Worm (Caenorhabditis elegans): ENCODE measurements around the gene glb-22.
A peak's percentile ranks its signal among the peaks of the same experiment; 100 is the strongest.

glb-22 gene

DNA sequence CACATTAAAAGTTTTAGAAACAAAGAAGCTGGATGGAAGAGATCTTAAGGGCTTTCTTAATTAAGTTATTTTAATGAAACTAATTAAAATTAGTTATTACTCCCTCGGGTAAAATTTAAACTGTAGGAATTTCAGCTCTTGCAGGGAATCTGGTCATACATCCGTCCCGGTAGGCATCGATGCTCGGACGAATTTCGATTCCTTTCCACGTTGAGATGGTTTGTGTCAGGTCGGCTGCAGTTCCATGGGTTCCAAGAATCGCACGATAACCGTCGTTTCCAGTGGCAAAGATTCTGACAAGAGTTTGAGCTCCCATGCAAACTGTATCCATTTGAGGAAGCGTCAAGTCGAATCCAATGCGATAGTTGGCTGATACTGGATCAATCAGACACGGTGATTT lies 10.7 kb downstream of the glb-22 start:
- TF ChIP-seq ceh-48 (tag; optimal IDR thresholded peaks at IDR 0.05): no peak
- no peak for TF ChIP-seq ceh-2 (tag; optimal IDR thresholded peaks at IDR 0.05)

DNA sequence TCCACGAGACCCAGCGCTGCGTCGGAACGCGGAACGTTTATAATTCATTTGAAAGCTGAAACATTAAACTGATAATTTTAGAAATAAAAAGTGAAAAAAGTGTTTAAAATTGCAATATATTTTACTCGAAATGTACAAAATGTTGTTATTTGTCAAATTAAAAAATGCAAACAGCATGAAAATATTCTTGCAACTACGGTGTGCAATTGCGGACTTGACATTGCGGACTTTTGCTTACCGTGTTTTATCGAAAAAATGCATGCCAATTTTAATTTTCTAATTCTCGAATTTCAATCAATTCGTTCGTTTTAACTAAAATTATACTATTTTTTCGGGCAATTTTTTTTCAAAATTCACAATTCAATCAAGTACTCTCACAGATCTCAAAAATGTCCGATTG lies 12.1 kb downstream of the glb-22 start, which contains the start of the genes R11H6.5 and ccnk-1:
TSS of gene R11H6.5 (minus strand) at position 55 of the 400 bp plus-strand sequence.
TSS of gene ccnk-1 (plus strand) at position 381 of the 400 bp plus-strand sequence.
- TF ChIP-seq tbx-2 (tag; optimal IDR thresholded peaks at IDR 0.05) (peak; percentile 17), nfya-1 (tag; optimal IDR thresholded peaks at IDR 0.05) (peak; percentile 71), elt-2 (tag; optimal IDR thresholded peaks at IDR 0.05) (no peak), pat-9 (tag; optimal IDR thresholded peaks at IDR 0.05) (no peak), T23F11.4 (GFP tag; optimal IDR thresholded peaks at IDR 0.05) (no peak), pha-2 (tag; optimal IDR thresholded peaks at IDR 0.05) (no peak), ahr-1 (tag; optimal IDR thresholded peaks at IDR 0.05) (no peak), ceh-9 (tag; optimal IDR thresholded peaks at IDR 0.05) (no peak), pha-4 (tag; optimal IDR thresholded peaks at IDR 0.05) (no peak)

DNA sequence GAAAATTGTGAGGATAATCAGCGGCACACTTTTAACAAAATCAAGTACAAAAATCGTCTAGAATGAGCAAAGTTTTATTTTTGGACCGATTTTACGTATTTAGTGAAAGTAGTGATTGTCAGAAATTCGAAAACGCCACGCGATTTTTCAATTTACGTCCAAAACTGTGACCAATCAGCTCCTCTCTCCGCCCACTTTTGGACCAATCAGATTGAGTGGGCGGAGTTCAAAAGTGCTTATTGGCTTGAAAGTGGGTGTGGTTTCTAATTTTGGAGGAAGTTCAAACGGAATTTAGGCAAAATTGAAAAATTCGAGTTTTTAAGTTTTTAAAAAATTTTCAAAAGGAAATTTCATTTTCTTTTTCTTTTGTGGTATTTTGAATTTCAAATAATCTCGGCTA lies 14.4 kb downstream of the glb-22 start:
- no peak for TF ChIP-seq Y22D7AL.16 (tag; optimal IDR thresholded peaks at IDR 0.05)
- TF ChIP-seq nfya-1 (tag; optimal IDR thresholded peaks at IDR 0.05): peak; percentile 87
- no peak for TF ChIP-seq madf-2 (tag; optimal IDR thresholded peaks at IDR 0.05)
- no peak for TF ChIP-seq zip-5 (tag; optimal IDR thresholded peaks at IDR 0.05)

ce11 chrV:14615671-14616070 lies 15.6 kb downstream of the glb-22 start:
- TF ChIP-seq ceh-34 (tag; optimal IDR thresholded peaks at IDR 0.05) (no peak), F13H6.1 (tag; optimal IDR thresholded peaks at IDR 0.05) (no peak), pqm-1 (tag; optimal IDR thresholded peaks at IDR 0.05) (no peak), unc-86 (tag; optimal IDR thresholded peaks at IDR 0.05) (no peak), ceh-45 (GFP tag; IDR thresholded peaks at IDR 0.05) (no peak), fkh-6 (tag; optimal IDR thresholded peaks at IDR 0.05) (no peak), nhr-232 (tag; optimal IDR thresholded peaks at IDR 0.05) (no peak), unc-42 (tag; optimal IDR thresholded peaks at IDR 0.05) (no peak), hlh-8 (tag; optimal IDR thresholded peaks at IDR 0.05) (no peak), sox-4 (tag; optimal IDR thresholded peaks at IDR 0.05) (no peak), ceh-18 (tag; optimal IDR thresholded peaks at IDR 0.05) (no peak), ceh-22 (tag; optimal IDR thresholded peaks at IDR 0.05) (no peak), ceh-14 (tag; optimal IDR thresholded peaks at IDR 0.05) (no peak), unc-3 (GFP tag; conservative IDR thresholded peaks at IDR 0.05) (no peak), unc-3 (tag; optimal IDR thresholded peaks at IDR 0.05) (no peak), ahr-1 (tag; optimal IDR thresholded peaks at IDR 0.05) (no peak), odd-2 (tag; optimal IDR thresholded peaks at IDR 0.05) (no peak), ztf-16 (tag; optimal IDR thresholded peaks at IDR 0.05) (no peak), nhr-11 (tag; optimal IDR thresholded peaks at IDR 0.05) (no peak), ceh-2 (tag; optimal IDR thresholded peaks at IDR 0.05) (no peak), tbx-2 (tag; optimal IDR thresholded peaks at IDR 0.05) (no peak)

DNA sequence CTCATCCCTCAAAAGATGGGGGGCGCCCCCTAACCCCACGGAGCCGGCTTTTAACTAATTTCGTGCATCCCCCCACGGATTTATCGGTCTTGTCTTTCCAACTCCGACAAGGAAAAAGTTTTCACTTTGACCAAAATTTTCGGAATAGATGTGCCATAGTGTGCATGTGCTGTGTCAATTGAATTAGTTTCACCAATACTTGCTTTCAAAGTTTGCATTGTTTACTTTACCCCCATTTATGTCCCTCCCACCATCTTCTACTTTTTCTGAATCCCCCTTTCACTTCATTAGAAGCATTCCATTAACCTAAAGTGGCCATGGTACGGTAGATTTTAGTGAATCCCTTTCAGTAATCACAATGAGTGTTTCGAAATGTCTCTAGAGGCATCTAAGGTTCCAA lies 17.6 kb downstream of the glb-22 start:
- TF ChIP-seq unc-42 (tag; optimal IDR thresholded peaks at IDR 0.05) (peak; percentile 87), C08G9.2 (tag; optimal IDR thresholded peaks at IDR 0.05) (no peak), fkh-6 (tag; optimal IDR thresholded peaks at IDR 0.05) (no peak), hlh-15 (tag; optimal IDR thresholded peaks at IDR 0.05) (no peak), ets-4 (tag; optimal IDR thresholded peaks at IDR 0.05) (no peak), pha-4 (tag; optimal IDR thresholded peaks at IDR 0.05) (no peak), ceh-24 (tag; optimal IDR thresholded peaks at IDR 0.05) (no peak), Y22D7AL.16 (tag; optimal IDR thresholded peaks at IDR 0.05) (no peak), ceh-31 (tag; optimal IDR thresholded peaks at IDR 0.05) (peak; percentile 86)
